Worm (Caenorhabditis elegans) whole organism, L2 larva: Measurements from ENCODE around the gene nsph-4.1.

Experiments
- F13H6.1 ChIP-seq: sonication (generic microtip); optimal IDR thresholded peaks from 2 replicates; lab custom pipeline; 2016; ENCODE audit warnings: missing genetic modification characterization, missing compliant biosample characterization
- R02D3.7 ChIP-seq: fragments of 150-350 bp; optimal IDR thresholded peaks from 2 replicates; lab custom pipeline; 2014; ENCODE audit warnings: missing biosample characterization, missing genetic modification characterization
- ZK546.5 ChIP-seq: sonication (generic microtip); optimal IDR thresholded peaks from 2 replicates; lab custom pipeline; 2017; ENCODE audit warnings: missing biosample characterization, missing genetic modification characterization
- alr-1 ChIP-seq: fragments of 150-350 bp; optimal IDR thresholded peaks from 2 replicates; lab custom pipeline; 2014; ENCODE audit warnings: missing biosample characterization, missing genetic modification characterization
- ama-1 ChIP-seq: fragments of 150-350 bp; optimal IDR thresholded peaks from 2 replicates; lab custom pipeline; 2018; ENCODE audit warnings: inconsistent platforms
- ceh-82 ChIP-seq: fragments of 150-350 bp; optimal IDR thresholded peaks from 2 replicates; lab custom pipeline; 2014; ENCODE audit warnings: missing biosample characterization, missing genetic modification characterization
- egl-27 ChIP-seq: sonication (generic microtip); optimal IDR thresholded peaks from 3 replicates; lab custom pipeline; 2017; ENCODE audit warnings: missing biosample characterization, missing genetic modification reagents, missing genetic modification characterization
- lin-11 ChIP-seq: fragments of 150-350 bp; sonication (generic microtip); optimal IDR thresholded peaks from 2 replicates; lab custom pipeline; 2014; ENCODE audit warnings: missing biosample characterization, missing genetic modification characterization, inconsistent platforms, mixed read lengths
- nhr-23 ChIP-seq: fragments of 150-350 bp; optimal IDR thresholded peaks from 2 replicates; lab custom pipeline; 2014; ENCODE audit warnings: missing biosample characterization, missing genetic modification reagents, missing genetic modification characterization
- nhr-25 ChIP-seq: fragments of 150-350 bp; sonication (generic microtip); optimal IDR thresholded peaks from 3 replicates; lab custom pipeline; 2014; ENCODE audit warnings: missing biosample characterization, missing genetic modification characterization
- unc-62 ChIP-seq: fragments of 150-350 bp; optimal IDR thresholded peaks from 2 replicates; lab custom pipeline; 2014; ENCODE audit warnings: missing biosample characterization, missing genetic modification reagents, missing genetic modification characterization
- zag-1 ChIP-seq: fragments of 150-350 bp; optimal IDR thresholded peaks from 2 replicates; lab custom pipeline; 2014; ENCODE audit warnings: missing biosample characterization, missing genetic modification characterization

DNA sequence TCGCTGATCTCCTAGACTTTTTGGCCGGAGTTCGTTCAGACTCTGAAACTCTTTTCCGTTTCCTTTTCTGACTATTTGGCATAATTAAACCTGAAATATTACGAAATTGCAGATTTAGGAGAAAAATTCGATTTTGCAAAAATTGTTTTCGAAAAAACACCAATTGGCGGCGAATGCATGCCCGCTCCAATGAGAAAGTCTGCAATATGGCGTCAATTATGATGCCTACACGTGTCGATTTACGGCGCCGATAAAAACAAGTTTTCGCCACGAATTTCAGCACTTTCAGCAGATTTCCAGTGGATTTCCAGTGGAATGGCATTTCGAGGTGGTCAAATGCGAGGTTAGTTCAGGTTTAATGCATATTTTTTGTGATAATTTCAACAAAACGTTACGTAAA is 17.3 kb upstream of the nsph-4.1 start, which contains the start of the genes Y59E9AL.36 and nbet-1:
- TF ChIP-seq R02D3.7 (tag; lab: Kevin White, UChicago) (peak; percentile 82), ZK546.5 (tag; lab: Kevin White, UChicago) (no peak), F13H6.1 (peak; percentile 14), egl-27 (peak; percentile 54), unc-62 (GFP tag; lab: Kevin White, UChicago) (no peak), nhr-25 (tag; lab: Kevin White, UChicago) (peak; percentile 66), alr-1 (tag; lab: Kevin White, UChicago) (no peak), lin-11 (tag; lab: Kevin White, UChicago) (peak; percentile 75), nhr-23 (tag; lab: Kevin White, UChicago) (no peak), zag-1 (tag; lab: Kevin White, UChicago) (peak; percentile 4), ceh-82 (tag; lab: Kevin White, UChicago) (no peak), ama-1 (lab: Kevin White, UChicago) (no peak)
